Worm (Caenorhabditis elegans) whole organism, late embryonic: ENCODE data around the gene C17A2.2.

Experiments used
- F13H6.1 ChIP-seq: sonication (generic microtip); optimal IDR thresholded peaks from 2 replicates; lab custom pipeline; 2016; ENCODE audit warnings: missing genetic modification characterization, missing compliant biosample characterization
- ceh-22 ChIP-seq: sonication (generic microtip); optimal IDR thresholded peaks from 2 replicates; lab custom pipeline; 2017; ENCODE audit warnings: missing biosample characterization, missing genetic modification characterization
- ceh-6 ChIP-seq: fragments of 200-800 bp; sonication (Bioruptor generic); optimal IDR thresholded peaks from 2 replicates; lab custom pipeline; 2018; ENCODE audit warnings: mild to moderate bottlenecking, missing genetic modification characterization, missing compliant biosample characterization
- dve-1 ChIP-seq: sonication (generic microtip); optimal IDR thresholded peaks from 2 replicates; lab custom pipeline; 2017; ENCODE audit warnings: antibody characterized with exemption, mild to moderate bottlenecking, missing genetic modification characterization, missing compliant biosample characterization
- rnt-1 ChIP-seq: sonication (generic microtip); optimal IDR thresholded peaks from 2 replicates; lab custom pipeline; 2016; ENCODE audit warnings: missing genetic modification characterization, missing compliant biosample characterization
- tbx-2 ChIP-seq: sonication (generic microtip); optimal IDR thresholded peaks from 2 replicates; lab custom pipeline; 2016; ENCODE audit warnings: missing genetic modification characterization, missing compliant biosample characterization
- unc-55 ChIP-seq: sonication (generic microtip); optimal IDR thresholded peaks from 2 replicates; lab custom pipeline; 2017; ENCODE audit warnings: missing biosample characterization, missing genetic modification reagents, missing genetic modification characterization
- unc-86 ChIP-seq: sonication (generic microtip); optimal IDR thresholded peaks from 2 replicates; lab custom pipeline; 2016; ENCODE audit warnings: missing genetic modification characterization, missing compliant biosample characterization

DNA sequence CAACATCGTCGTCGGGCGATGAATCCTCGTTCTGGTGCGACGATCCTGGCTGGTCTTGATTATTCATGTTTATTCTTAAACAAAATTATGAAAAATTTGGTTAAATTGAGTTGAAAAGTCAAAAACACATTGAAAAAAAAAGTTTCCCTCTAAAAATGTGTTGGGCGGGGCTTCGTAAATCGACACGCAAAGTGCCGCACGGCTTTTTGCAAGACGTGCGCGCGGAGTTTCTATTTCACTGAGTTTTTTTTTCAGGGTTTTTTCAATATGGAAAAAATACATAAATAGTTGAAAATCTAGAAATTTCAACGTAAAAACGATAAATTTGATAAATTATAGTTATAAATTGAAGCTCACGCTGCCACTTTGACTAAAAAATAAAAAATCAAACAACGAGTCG, 38.0 kb upstream of the C17A2.2 start, which contains the start of gene F54D10.5:
- no peak for TF ChIP-seq dve-1
- no peak for TF ChIP-seq unc-55 (GFP tag; lab: Kevin White, UChicago)
- no peak for TF ChIP-seq ceh-22
- no peak for TF ChIP-seq F13H6.1 (tag; lab: Kevin White, UChicago)
- peak; percentile 74 for TF ChIP-seq tbx-2 (tag; lab: Kevin White, UChicago)
- peak; percentile 45 for TF ChIP-seq unc-86 (tag; lab: Kevin White, UChicago)
- TF ChIP-seq ceh-6 (GFP tag; lab: Kevin White, UChicago), result no peak
- TF ChIP-seq rnt-1 (tag; lab: Kevin White, UChicago), result no peak
